Worm (Caenorhabditis elegans): ENCODE data around the gene fbxa-84.

Gene fbxa-84

DNA sequence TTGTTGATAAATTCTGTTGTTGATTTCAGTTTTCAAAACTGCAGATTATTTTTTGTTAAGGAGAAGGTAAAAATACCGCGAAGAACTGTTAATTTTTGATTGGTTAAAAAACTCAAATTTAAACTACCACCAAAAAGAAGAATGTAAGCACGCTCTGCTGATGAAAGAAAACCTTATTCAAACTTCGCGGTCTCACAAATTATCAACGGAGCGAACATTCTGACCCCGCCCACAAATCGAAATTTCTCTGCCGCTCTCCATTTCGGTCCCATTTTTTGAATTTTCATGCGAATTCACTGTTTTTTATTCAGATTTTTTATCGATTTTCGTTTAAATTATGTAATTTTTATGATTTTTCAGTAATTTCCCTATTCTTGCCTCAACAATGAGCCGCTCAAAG is 7.3 kb downstream of the fbxa-84 start, which contains the start of gene cyn-3 (continued):
- TF ChIP-seq fkh-4 (tag; optimal IDR thresholded peaks at IDR 0.05; ENCODE audit: borderline replicate concordance) (peak; percentile 31), unc-98 (GFP tag; IDR thresholded peaks at IDR 0.05) (peak; percentile 8; the same call in 1 of the 2 replicates), hlh-17 (GFP tag; optimal IDR thresholded peaks at IDR 0.05; ENCODE audit: borderline replicate concordance) (no peak), swsn-7 (tag; optimal IDR thresholded peaks at IDR 0.05) (peak; percentile 90), vab-15 (tag; optimal IDR thresholded peaks at IDR 0.05) (peak; percentile 57), fkh-8 (tag; optimal IDR thresholded peaks at IDR 0.05) (peak; percentile 89)

- TF ChIP-seq unc-130 (tag; optimal IDR thresholded peaks at IDR 0.05) (no peak), mep-1 (tag; optimal IDR thresholded peaks at IDR 0.05) (peak; percentile 79), nhr-77 (tag; optimal IDR thresholded peaks at IDR 0.05) (peak; percentile 45), dpl-1 (GFP tag; optimal IDR thresholded peaks at IDR 0.05) (peak; percentile 60 to 72 (median 70)), zip-4 (GFP tag; optimal IDR thresholded peaks at IDR 0.05) (peak; percentile 29), swsn-7 (tag; optimal IDR thresholded peaks at IDR 0.05) (peak; percentile 70), nhr-11 (tag; optimal IDR thresholded peaks at IDR 0.05) (no peak), unc-86 (tag; optimal IDR thresholded peaks at IDR 0.05) (peak; percentile 40), hlh-4 (tag; optimal IDR thresholded peaks at IDR 0.05) (no peak), ztf-11 (tag; optimal IDR thresholded peaks at IDR 0.05) (peak in 1 of 2 experiments; percentile 33), elt-2 (tag; optimal IDR thresholded peaks at IDR 0.05) (peak; percentile 57), efl-3 (GFP tag; optimal IDR thresholded peaks at IDR 0.05) (no peak), aly-2 (tag; optimal IDR thresholded peaks at IDR 0.05) (no peak), snpc-4 (tag; optimal IDR thresholded peaks at IDR 0.05) (peak; percentile 56), sox-4 (tag; optimal IDR thresholded peaks at IDR 0.05) (no peak), jun-1 (tag; optimal IDR thresholded peaks at IDR 0.05) (peak; percentile 45), unc-98 (GFP tag; IDR thresholded peaks at IDR 0.05) (no peak), tlp-1 (tag; optimal IDR thresholded peaks at IDR 0.05) (no peak), rnt-1 (tag; optimal IDR thresholded peaks at IDR 0.05) (peak; percentile 85), xbp-1 (tag; optimal IDR thresholded peaks at IDR 0.05) (peak; percentile 57), unc-30 (tag; optimal IDR thresholded peaks at IDR 0.05) (no peak), grh-1 (GFP tag; IDR thresholded peaks at IDR 0.05) (peak; percentile 43; the same call in 1 of the 2 replicates), egl-27 (tag; optimal IDR thresholded peaks at IDR 0.05) (no peak), C16A3.4 (tag; optimal IDR thresholded peaks at IDR 0.05) (peak; percentile 69), F16B12.6 (tag; optimal IDR thresholded peaks at IDR 0.05) (peak; percentile 34), skn-1 (tag; optimal IDR thresholded peaks at IDR 0.05) (peak; percentile 67), pqm-1 (tag; optimal IDR thresholded peaks at IDR 0.05) (no peak), fos-1 (tag; optimal IDR thresholded peaks at IDR 0.05) (peak; percentile 16), lin-35 (GFP tag; optimal IDR thresholded peaks at IDR 0.05) (peak; percentile 73 to 89), lin-15B (tag; optimal IDR thresholded peaks at IDR 0.05) (peak; percentile 49), lin-13 (GFP tag; optimal IDR thresholded peaks at IDR 0.05) (peak; percentile 34), mab-9 (GFP tag; IDR thresholded peaks at IDR 0.05) (no peak), efl-1 (optimal IDR thresholded peaks at IDR 0.05) (peak; percentile 57 to 80), efl-1 (GFP tag; optimal IDR thresholded peaks at IDR 0.05 in 1 of 2) (peak; percentile 72 to 98), C34B4.2 (tag; optimal IDR thresholded peaks at IDR 0.05) (peak; percentile 29), ama-1 (optimal IDR thresholded peaks at IDR 0.05) (peak; percentile 86), fkh-10 (GFP tag; optimal IDR thresholded peaks at IDR 0.05) (no peak), nhr-90 (tag; optimal IDR thresholded peaks at IDR 0.05; ENCODE audit: poor library complexity) (peak; percentile 75), ceh-8 (GFP tag; optimal IDR thresholded peaks at IDR 0.05) (no peak), nhr-85 (tag) (peak; percentile 82), C04F5.9 (tag; optimal IDR thresholded peaks at IDR 0.05) (peak; percentile 24), ceh-82 (tag; optimal IDR thresholded peaks at IDR 0.05) (peak; percentile 33 to 64 (median 37)), fkh-8 (tag; optimal IDR thresholded peaks at IDR 0.05) (peak; percentile 88), lin-39 (tag; optimal IDR thresholded peaks at IDR 0.05) (no peak), hpl-2 (GFP tag; optimal IDR thresholded peaks at IDR 0.05) (peak; percentile 11), zag-1 (tag; optimal IDR thresholded peaks at IDR 0.05) (no peak), nhr-28 (tag; optimal IDR thresholded peaks at IDR 0.05) (no peak), egl-13 (tag; optimal IDR thresholded peaks at IDR 0.05) (no peak)
Measured at ce11 chrV:15190903-15191302, 8.7 kb downstream of the fbxa-84 start, which contains the start of gene Y75B12B.11. Gene Y75B12B.11 (plus strand): TSS chrV:15191296.

Data from whole organism, L1 larva.